Fruit fly (Drosophila melanogaster) whole organism, embryonic: ENCODE measurements around the gene CG9044.

Experiments
- CG10321 ChIP-seq: fragments of 200-800 bp; sonication (Bioruptor generic); IDR thresholded peaks from 2 replicates; pipeline ENCODE4 v1.3.6; 2022; ENCODE audit warnings: missing biosample characterization, missing genetic modification characterization
- CG10366 ChIP-seq: fragments of 200-800 bp; sonication (Bioruptor generic); IDR thresholded peaks from 2 replicates; pipeline ENCODE4 v1.3.6; 2022; ENCODE audit warnings: missing biosample characterization, missing genetic modification characterization
- CG1529 ChIP-seq: fragments of 200-800 bp; sonication (Bioruptor generic); optimal IDR thresholded peaks from 3 replicates; lab custom pipeline; 2018; ENCODE audit warnings: missing biosample characterization, missing genetic modification characterization
- CG15696 ChIP-seq: fragments of 200-800 bp; sonication (Bioruptor generic); optimal IDR thresholded peaks from 2 replicates; lab custom pipeline; 2019; ENCODE audit warnings: missing biosample characterization, mild to moderate bottlenecking, missing genetic modification characterization, moderate library complexity
- CG2199 ChIP-seq: fragments of 200-800 bp; sonication (Bioruptor generic); IDR thresholded peaks from 3 replicates; pipeline ENCODE4 v1.3.6; 2022; ENCODE audit warnings: missing biosample characterization, missing genetic modification characterization
- CG2712 ChIP-seq: fragments of 200-800 bp; optimal IDR thresholded peaks from 3 replicates; lab custom pipeline; 2019; ENCODE audit warnings: missing biosample characterization, mild to moderate bottlenecking, missing genetic modification characterization, moderate library complexity
- CG30431 ChIP-seq: fragments of 200-800 bp; sonication (Bioruptor generic); optimal IDR thresholded peaks from 2 replicates; lab custom pipeline; 2017; ENCODE audit warnings: missing biosample characterization, missing genetic modification characterization
- CG31388 ChIP-seq: fragments of 200-800 bp; sonication (Bioruptor generic); optimal IDR thresholded peaks from 2 replicates; lab custom pipeline; 2016; ENCODE audit warnings: missing biosample characterization, missing genetic modification characterization
- CG33213 ChIP-seq: fragments of 200-800 bp; sonication (Bioruptor generic); optimal IDR thresholded peaks from 3 replicates; lab custom pipeline; 2016; ENCODE audit warnings: missing biosample characterization, missing genetic modification characterization
- CG3407 ChIP-seq: fragments of 200-800 bp; sonication (Bioruptor generic); optimal IDR thresholded peaks from 2 replicates; lab custom pipeline; 2018; ENCODE audit warnings: missing biosample characterization, mild to moderate bottlenecking, missing genetic modification characterization
- CG34224 ChIP-seq: fragments of 200-800 bp; sonication (Bioruptor generic); IDR thresholded peaks from 3 replicates; pipeline ENCODE4 v1.3.6; 2022; ENCODE audit warnings: missing biosample characterization, missing genetic modification characterization; ENCODE audit not compliant: partially characterized antibody
- CG3995 ChIP-seq: fragments of 200-800 bp; sonication (Bioruptor generic); optimal IDR thresholded peaks from 3 replicates; lab custom pipeline; 2016; ENCODE audit warnings: missing biosample characterization, missing genetic modification characterization
- CG4328 ChIP-seq: fragments of 200-800 bp; sonication (Bioruptor generic); optimal IDR thresholded peaks from 3 replicates; lab custom pipeline; 2017; ENCODE audit warnings: missing biosample characterization, missing genetic modification reagents, missing genetic modification characterization
- CG4730 ChIP-seq: fragments of 200-800 bp; sonication (Bioruptor generic); IDR thresholded peaks from 2 replicates; pipeline ENCODE4 v1.3.6; 2022; ENCODE audit warnings: missing biosample characterization, missing genetic modification characterization
- CG6689 ChIP-seq: fragments of 200-800 bp; sonication (Bioruptor generic); IDR thresholded peaks from 2 replicates; pipeline ENCODE4 v1.3.6; 2022; ENCODE audit warnings: missing biosample characterization, missing genetic modification characterization
- CG7357 ChIP-seq: fragments of 200-800 bp; sonication (Bioruptor generic); IDR thresholded peaks from 3 replicates; pipeline ENCODE4 v1.3.6; 2022; ENCODE audit warnings: missing biosample characterization, missing genetic modification characterization
- CG7928 ChIP-seq: fragments of 200-800 bp; sonication (Bioruptor generic); optimal IDR thresholded peaks from 2 replicates; lab custom pipeline; 2017; ENCODE audit warnings: missing biosample characterization, mild to moderate bottlenecking, missing genetic modification characterization
- CG8359 ChIP-seq: fragments of 200-800 bp; sonication (Bioruptor generic); optimal IDR thresholded peaks from 2 replicates; lab custom pipeline; 2017; ENCODE audit warnings: missing biosample characterization, mild to moderate bottlenecking, missing genetic modification characterization, borderline replicate concordance
- CTCF ChIP-seq: fragments of 200-800 bp; sonication (Bioruptor generic); optimal IDR thresholded peaks from 2 replicates; lab custom pipeline; 2017; ENCODE audit warnings: missing biosample characterization, mild to moderate bottlenecking, missing genetic modification characterization, moderate library complexity
- D19A ChIP-seq: fragments of 200-800 bp; optimal IDR thresholded peaks from 3 replicates; lab custom pipeline; 2019; ENCODE audit warnings: missing biosample characterization, mild to moderate bottlenecking, missing genetic modification characterization, moderate library complexity
- Dip3 ChIP-seq: fragments of 200-800 bp; sonication (Bioruptor generic); optimal IDR thresholded peaks from 3 replicates; lab custom pipeline; 2016; ENCODE audit warnings: missing biosample characterization, missing genetic modification characterization
- Dll ChIP-seq: fragments of 200-800 bp; sonication (Bioruptor generic); IDR thresholded peaks from 4 replicates; pipeline ENCODE4 v1.3.6; 2022; ENCODE audit warnings: missing biosample characterization, missing genetic modification characterization; ENCODE audit not compliant: partially characterized antibody
- E2f1 ChIP-seq: fragments of 200-800 bp; sonication (Bioruptor generic); IDR thresholded peaks from 2 replicates; pipeline ENCODE4 v1.3.6; 2022; ENCODE audit warnings: missing biosample characterization, missing genetic modification characterization
- Elba2 ChIP-seq: fragments of 200-800 bp; sonication (Bioruptor generic); optimal IDR thresholded peaks from 3 replicates; lab custom pipeline; 2016; ENCODE audit warnings: missing biosample characterization, missing genetic modification characterization
- Ets97D ChIP-seq: fragments of 200-800 bp; sonication (Bioruptor generic); optimal IDR thresholded peaks from 3 replicates; lab custom pipeline; 2016; ENCODE audit warnings: missing biosample characterization, missing genetic modification characterization
- GATAe ChIP-seq: fragments of 200-800 bp; sonication (Bioruptor generic); conservative IDR thresholded peaks from 2 replicates; pipeline ENCODE4 v1.3.6; 2022; ENCODE audit warnings: missing biosample characterization, missing genetic modification characterization
- Hand ChIP-seq: fragments of 200-800 bp; sonication (Bioruptor generic); optimal IDR thresholded peaks from 2 replicates; lab custom pipeline; 2017; ENCODE audit warnings: mild to moderate bottlenecking, missing biosample characterization, missing genetic modification reagents, missing genetic modification characterization
- Med ChIP-seq: fragments of 200-800 bp; sonication (Bioruptor generic); peaks from one replicate; lab custom pipeline; 2016; ENCODE audit warnings: missing biosample characterization, missing genetic modification characterization, mild to moderate bottlenecking, inconsistent platforms, moderate library complexity
- NfI ChIP-seq: fragments of 200-800 bp; sonication (Bioruptor generic); optimal IDR thresholded peaks from 3 replicates; lab custom pipeline; 2018; ENCODE audit warnings: missing biosample characterization, mild to moderate bottlenecking, missing genetic modification characterization, moderate library complexity
- Six4 ChIP-seq: fragments of 200-800 bp; sonication (Bioruptor generic); optimal IDR thresholded peaks from 2 replicates; lab custom pipeline; 2016; ENCODE audit warnings: missing biosample characterization, missing genetic modification characterization
- TFAM ChIP-seq: fragments of 200-800 bp; sonication (Bioruptor generic); optimal IDR thresholded peaks from 2 replicates; lab custom pipeline; 2017; ENCODE audit warnings: missing biosample characterization, missing genetic modification characterization, inconsistent platforms
- Usf ChIP-seq: fragments of 200-800 bp; sonication (Bioruptor generic); optimal IDR thresholded peaks from 2 replicates; lab custom pipeline; 2017; ENCODE audit warnings: missing genotype, missing biosample characterization, missing genetic modification characterization
- ap ChIP-seq: fragments of 200-800 bp; sonication (Bioruptor generic); IDR thresholded peaks from 2 replicates; pipeline ENCODE4 v1.3.6; 2022; ENCODE audit warnings: missing biosample characterization, missing genetic modification characterization
- ato ChIP-seq: fragments of 200-800 bp; sonication (Bioruptor generic); IDR thresholded peaks from 2 replicates; pipeline ENCODE4 v1.3.6; 2022; ENCODE audit warnings: missing biosample characterization, missing genetic modification characterization; ENCODE audit not compliant: partially characterized antibody
- az2 ChIP-seq: fragments of 200-800 bp; sonication (Bioruptor generic); optimal IDR thresholded peaks from 3 replicates; lab custom pipeline; 2016; ENCODE audit warnings: missing biosample characterization, missing genetic modification characterization
- danr ChIP-seq: fragments of 200-800 bp; sonication (Bioruptor generic); IDR thresholded peaks from 2 replicates; pipeline ENCODE4 v1.3.6; 2022; ENCODE audit warnings: missing biosample characterization, missing genetic modification characterization
- hbn ChIP-seq: fragments of 200-800 bp; sonication (Bioruptor generic); IDR thresholded peaks from 2 replicates; pipeline ENCODE4 v1.3.6; 2022; ENCODE audit warnings: missing biosample characterization, missing genetic modification characterization; ENCODE audit not compliant: partially characterized antibody
- jing ChIP-seq: fragments of 200-800 bp; sonication (Bioruptor generic); optimal IDR thresholded peaks from 2 replicates; lab custom pipeline; 2018; ENCODE audit warnings: missing biosample characterization, mild to moderate bottlenecking, missing genetic modification characterization
- lov ChIP-seq, 2 experiments: fragments of 200-800 bp in 1 of 2; fragments of >200 bp in 1 of 2; sonication (Bioruptor generic) in 1 of 2; IDR thresholded peaks in 1 of 2; optimal IDR thresholded peaks in 1 of 2; 2 replicates in 1 of 2; 3 replicates in 1 of 2; pipeline versions ENCODE4 v1.3.6 to Lab custom; 2017 to 2022; ENCODE audit warnings: missing biosample characterization in 1 of 2, missing genetic modification characterization in 1 of 2
- onecut ChIP-seq: fragments of 200-800 bp; sonication (Bioruptor generic); IDR thresholded peaks from 2 replicates; pipeline ENCODE4 v1.3.6; 2022; ENCODE audit warnings: missing biosample characterization, missing genetic modification characterization
- p53 ChIP-seq: fragments of 200-800 bp; sonication (Bioruptor generic); optimal IDR thresholded peaks from 2 replicates; lab custom pipeline; 2016; ENCODE audit warnings: missing biosample characterization, missing genetic modification characterization
- pros ChIP-seq: fragments of 200-800 bp; sonication (Bioruptor generic); optimal IDR thresholded peaks from 3 replicates; lab custom pipeline; 2019; ENCODE audit warnings: missing biosample characterization, mild to moderate bottlenecking, missing genetic modification characterization, moderate library complexity
- ranshi ChIP-seq: fragments of 200-800 bp; sonication (Bioruptor generic); IDR thresholded peaks from 2 replicates; pipeline ENCODE4 v1.3.6; 2022; ENCODE audit warnings: missing biosample characterization, missing genetic modification characterization
- seq ChIP-seq: fragments of 200-800 bp; sonication (Bioruptor generic); IDR thresholded peaks from 2 replicates; pipeline ENCODE4 v1.3.6; 2022; ENCODE audit warnings: missing biosample characterization, missing genetic modification characterization
- sima ChIP-seq: fragments of 200-800 bp; sonication (Bioruptor generic); optimal IDR thresholded peaks from 2 replicates; lab custom pipeline; 2016; ENCODE audit warnings: missing biosample characterization, missing genetic modification characterization
- stwl ChIP-seq: fragments of 200-800 bp; sonication (Bioruptor generic); optimal IDR thresholded peaks from 3 replicates; lab custom pipeline; 2018; ENCODE audit warnings: missing biosample characterization, mild to moderate bottlenecking, missing genetic modification characterization, moderate library complexity
- unpg ChIP-seq: fragments of 200-800 bp; sonication (Bioruptor generic); optimal IDR thresholded peaks from 3 replicates; lab custom pipeline; 2018; ENCODE audit warnings: missing biosample characterization, mild to moderate bottlenecking, missing genetic modification characterization, moderate library complexity
- wek ChIP-seq: fragments of 200-800 bp; sonication (Bioruptor generic); optimal IDR thresholded peaks from 3 replicates; lab custom pipeline; 2018; ENCODE audit warnings: missing biosample characterization, mild to moderate bottlenecking, missing genetic modification characterization, moderate library complexity

Gene CG9044

DNA sequence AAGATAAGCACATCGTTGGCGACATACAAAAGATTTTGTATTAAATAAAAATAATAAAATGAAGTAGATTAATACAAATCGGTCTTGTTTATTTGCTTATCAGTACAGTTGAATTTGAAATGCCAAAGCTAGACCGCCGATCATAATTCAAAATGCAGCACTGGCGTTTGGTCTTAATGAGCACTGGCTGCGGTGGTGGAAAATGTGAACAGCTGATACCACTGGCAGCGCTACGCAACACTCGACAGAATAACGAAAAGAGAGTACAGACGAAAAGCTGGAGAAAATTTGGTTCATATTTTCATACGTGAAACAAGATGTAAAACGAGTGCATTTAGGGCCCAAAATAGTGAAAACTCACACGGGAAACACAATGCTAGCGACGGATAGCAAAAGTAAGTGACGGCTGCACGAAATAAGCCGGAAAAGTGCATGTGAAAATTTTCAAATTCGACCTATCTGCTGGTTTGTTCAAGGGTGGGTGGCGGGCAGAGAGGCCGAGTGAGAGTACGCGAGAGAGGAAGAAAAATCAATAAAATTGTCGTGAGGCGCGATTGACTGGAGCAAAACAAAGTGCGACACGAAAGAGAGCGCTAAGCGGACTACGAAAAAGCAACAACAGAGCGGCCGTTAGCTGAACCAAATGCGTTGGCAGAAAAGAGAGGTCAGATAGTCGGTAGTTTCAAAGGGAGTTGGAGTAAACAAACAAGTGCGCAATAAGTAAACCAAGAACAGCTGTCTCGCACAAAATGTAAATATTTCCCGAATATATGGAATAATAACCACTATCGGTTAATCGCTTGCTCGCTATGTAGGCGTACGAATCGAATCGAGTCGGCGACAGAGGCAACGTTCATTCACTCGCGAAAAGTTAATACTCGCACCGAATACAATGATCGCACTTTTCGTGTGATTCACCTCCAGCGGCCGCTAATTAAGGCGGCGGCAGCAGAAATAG is 42.1 kb upstream of the CG9044 start, which contains the start of gene bchs (continued):
- TF ChIP-seq sima (GFP tag; lab: Kevin White, UChicago) (peak; percentile 59), TFAM (GFP tag; lab: Kevin White, UChicago) (peak; percentile 66), CG34224 (GFP tag; lab: Robert Waterston, UW) (peak; percentile 63), Six4 (GFP tag; lab: Kevin White, UChicago) (peak; percentile 69), onecut (GFP tag; lab: Robert Waterston, UW) (peak; percentile 100), CG10321 (GFP tag; lab: Robert Waterston, UW) (peak; percentile 66), danr (GFP tag; lab: Robert Waterston, UW) (peak; percentile 63; the same call in 1 of the 2 replicates), CG1529 (GFP tag; lab: Kevin White, UChicago) (peak; percentile 93), CG33213 (GFP tag; lab: Kevin White, UChicago) (no peak), Elba2 (GFP tag; lab: Kevin White, UChicago) (peak; percentile 92), p53 (GFP tag; lab: Kevin White, UChicago) (peak; percentile 70), CG7357 (GFP tag; lab: Robert Waterston, UW) (0 out of 3 replicates have a peak, but pooled peaks have one; percentile 44), hbn (no peak), jing (peak; percentile 40), NfI (GFP tag; lab: Kevin White, UChicago) (peak; percentile 82), Dip3 (peak; percentile 50), az2 (GFP tag; lab: Kevin White, UChicago) (peak; percentile 42), ap (GFP tag; lab: Robert Waterston, UW) (peak; percentile 39; the same call in 1 of the 2 replicates), CG31388 (peak; percentile 12), pros (peak; percentile 13), CG3995 (GFP tag; lab: Kevin White, UChicago) (no peak), Dll (GFP tag; lab: Robert Waterston, UW) (peak; percentile 59; the same call in 1 of the 4 replicates), stwl (peak; percentile 63), CG15696 (tag; lab: Kevin White, UChicago) (peak; percentile 85), CG4730 (GFP tag; lab: Robert Waterston, UW) (peak; percentile 66), E2f1 (GFP tag; lab: Robert Waterston, UW) (peak; percentile 38; the same call in 1 of the 2 replicates), CG8359 (GFP tag; lab: Kevin White, UChicago) (peak; percentile 82), CG4328 (GFP tag; lab: Kevin White, UChicago) (peak; percentile 93), Ets97D (peak; percentile 39), seq (peak; percentile 93), wek (peak; percentile 96), lov (optimal IDR thresholded peaks at IDR 0.05; lab: Kevin White, UChicago) (no peak), lov (GFP tag; IDR thresholded peaks at IDR 0.05; lab: Robert Waterston, UW) (peak; percentile 88), CG2712 (tag; lab: Kevin White, UChicago) (no peak), CTCF (GFP tag; lab: Kevin White, UChicago) (peak; percentile 60), CG7928 (GFP tag; lab: Kevin White, UChicago) (peak; percentile 67), CG6689 (GFP tag; lab: Robert Waterston, UW) (peak; percentile 71), ato (GFP tag; lab: Robert Waterston, UW) (peak; percentile 19; the same call in 1 of the 2 replicates), CG3407 (peak; percentile 97), D19A (no peak), Med (GFP tag; lab: Kevin White, UChicago) (peak; percentile 99), Hand (GFP tag; lab: Kevin White, UChicago) (peak; percentile 89), GATAe (GFP tag; lab: Robert Waterston, UW) (no peak), Usf (GFP tag; lab: Kevin White, UChicago) (no peak), CG30431 (GFP tag; lab: Kevin White, UChicago) (peak; percentile 42), CG10366 (GFP tag; lab: Robert Waterston, UW) (peak; percentile 56), ranshi (GFP tag; lab: Robert Waterston, UW) (peak; percentile 84; the same call in 1 of the 2 replicates), CG2199 (GFP tag; lab: Robert Waterston, UW) (peak; percentile 52), unpg (GFP tag; lab: Kevin White, UChicago) (no peak)
